Fruit fly (Drosophila melanogaster) Kc167 (cell line): ENCODE results near the gene Adi1.

ENCODE experiments used
- Myc ChIP-seq: fragments of >200 bp; optimal IDR thresholded peaks from 2 replicates; lab custom pipeline; 2017; ENCODE audit warnings: missing external identifiers
- Sin3A ChIP-seq: fragments of >200 bp; optimal IDR thresholded peaks from 2 replicates; lab custom pipeline; 2018; ENCODE audit warnings: missing external identifiers
- psq ChIP-seq: fragments of >200 bp; optimal IDR thresholded peaks from 2 replicates; lab custom pipeline; 2017; ENCODE audit warnings: missing external identifiers

dm6 chr3L:10672540-10672939 lies 9.4 kb downstream of the Adi1 start:
- TF ChIP-seq Myc (no peak), psq (lab: Kevin White, UChicago) (no peak), Sin3A (no peak)
